Worm (Caenorhabditis elegans) whole organism, midembryonic: Measurements from ENCODE around the gene K07C5.3.

ENCODE experiments used
- cog-1 ChIP-seq: sonication (generic microtip); optimal IDR thresholded peaks from 2 replicates; lab custom pipeline; 2016; ENCODE audit warnings: missing genetic modification characterization, missing compliant biosample characterization
- flt-1 ChIP-seq: fragments of 200-800 bp; sonication (Bioruptor generic); IDR thresholded peaks from 2 replicates; pipeline ENCODE4 v1.3.6; 2022; ENCODE audit warnings: missing genetic modification characterization, missing compliant biosample characterization
- klf-2 ChIP-seq: fragments of 200-800 bp; sonication (Bioruptor generic); conservative IDR thresholded peaks from 2 replicates; pipeline ENCODE4 v1.3.6; 2022; ENCODE audit warnings: missing genetic modification reagents, missing genetic modification characterization, missing compliant biosample characterization
- med-1 ChIP-seq: sonication (generic microtip); optimal IDR thresholded peaks from 2 replicates; lab custom pipeline; 2017; ENCODE audit warnings: missing genetic modification characterization, mild to moderate bottlenecking, missing compliant biosample characterization, antibody characterized with exemption, missing genetic modification reagents; ENCODE audit not compliant: insufficient read depth
- ref-1 ChIP-seq: fragments of 200-800 bp; sonication (Bioruptor generic); conservative IDR thresholded peaks from 2 replicates; pipeline ENCODE4 v1.3.6; 2022; ENCODE audit warnings: missing genetic modification reagents, missing genetic modification characterization, missing compliant biosample characterization
- tab-1 ChIP-seq: fragments of 200-800 bp; sonication (Bioruptor generic); IDR thresholded peaks from 2 replicates; pipeline ENCODE4 v1.3.6; 2022; ENCODE audit warnings: missing genetic modification characterization, missing compliant biosample characterization
- ztf-23 ChIP-seq: fragments of 200-800 bp; sonication (Bioruptor generic); IDR thresholded peaks from 2 replicates; pipeline ENCODE4 v1.3.6; 2022; ENCODE audit warnings: missing genetic modification reagents, missing genetic modification characterization, missing compliant biosample characterization
- ztf-29 ChIP-seq: fragments of 200-800 bp; sonication (Bioruptor generic); IDR thresholded peaks from 2 replicates; pipeline ENCODE4 v1.3.6; 2022; ENCODE audit warnings: missing genetic modification reagents, missing genetic modification characterization, missing compliant biosample characterization

ce11 chrV:10358238-10358637 lies 15.4 kb downstream of the K07C5.3 start, which contains the start of gene ttll-15:
- TF ChIP-seq flt-1 (GFP tag; lab: Robert Waterston, UW) (no peak), med-1 (GFP tag; lab: Kevin White, UChicago) (no peak), tab-1 (GFP tag; lab: Robert Waterston, UW) (no peak), ref-1 (GFP tag; lab: Robert Waterston, UW) (no peak), ztf-23 (GFP tag; lab: Robert Waterston, UW) (no peak), cog-1 (tag; lab: Kevin White, UChicago) (no peak), klf-2 (no peak), ztf-29 (GFP tag; lab: Robert Waterston, UW) (no peak)
